Fruit fly (Drosophila melanogaster) whole organism, adult: ENCODE data around the gene Desat2.

Experiments used
- CG11617 ChIP-seq: fragments of 200-800 bp; sonication (Bioruptor generic); optimal IDR thresholded peaks from 2 replicates; lab custom pipeline; 2017; ENCODE audit warnings: mild to moderate bottlenecking, missing biosample characterization, missing genetic modification reagents, missing genetic modification characterization
- CG12768 ChIP-seq: fragments of 200-800 bp; sonication (Bioruptor generic); optimal IDR thresholded peaks from 2 replicates; lab custom pipeline; 2017; ENCODE audit warnings: missing biosample characterization, missing genetic modification characterization, mild to moderate bottlenecking, moderate library complexity, missing genetic modification reagents
- CG14711 ChIP-seq: fragments of 200-800 bp; sonication (Bioruptor generic); optimal IDR thresholded peaks from 2 replicates; lab custom pipeline; 2018; ENCODE audit warnings: missing biosample characterization, mild to moderate bottlenecking, missing genetic modification characterization, moderate library complexity
- CG5204 ChIP-seq: fragments of 200-800 bp; sonication (Bioruptor generic); optimal IDR thresholded peaks from 2 replicates; lab custom pipeline; 2016; ENCODE audit warnings: missing biosample characterization, missing genetic modification characterization
- CG7045 ChIP-seq: fragments of 200-800 bp; sonication (Bioruptor generic); optimal IDR thresholded peaks from 2 replicates; lab custom pipeline; 2017; ENCODE audit warnings: missing biosample characterization, mild to moderate bottlenecking, missing genetic modification characterization
- CG7101 ChIP-seq: fragments of 200-800 bp; sonication (Bioruptor generic); optimal IDR thresholded peaks from 2 replicates; lab custom pipeline; 2018; ENCODE audit warnings: missing biosample characterization, mild to moderate bottlenecking, missing genetic modification characterization, moderate library complexity
- Clk ChIP-seq: fragments of 200-800 bp; sonication (Bioruptor generic); optimal IDR thresholded peaks from 2 replicates; lab custom pipeline; 2017; ENCODE audit warnings: missing biosample characterization, missing genetic modification characterization
- Hr96 ChIP-seq: fragments of 200-800 bp; sonication (Bioruptor generic); optimal IDR thresholded peaks from 2 replicates; lab custom pipeline; 2016; ENCODE audit warnings: missing biosample characterization, missing genetic modification characterization
- Mnt ChIP-seq: fragments of 200-800 bp; sonication (Bioruptor generic); optimal IDR thresholded peaks from 2 replicates; lab custom pipeline; 2016; ENCODE audit warnings: missing biosample characterization, mild to moderate bottlenecking, missing genetic modification characterization
- cnc ChIP-seq, 2 experiments: fragments of >200 bp; optimal IDR thresholded peaks; 2 replicates each; lab custom pipeline; 2017
- kay ChIP-seq: fragments of 200-800 bp; sonication (Bioruptor generic); peaks from one replicate; lab custom pipeline; 2016; ENCODE audit warnings: missing biosample characterization, missing genetic modification characterization, borderline replicate concordance
- ovo ChIP-seq: fragments of 200-800 bp; sonication (Bioruptor generic); optimal IDR thresholded peaks from 2 replicates; lab custom pipeline; 2016; ENCODE audit warnings: missing biosample characterization, missing genetic modification characterization
- pad ChIP-seq: fragments of 200-800 bp; sonication (Bioruptor generic); optimal IDR thresholded peaks from 3 replicates; lab custom pipeline; 2017; ENCODE audit warnings: missing biosample characterization, missing genetic modification characterization, mild to moderate bottlenecking, moderate library complexity, missing genetic modification reagents
- toe ChIP-seq: fragments of 200-800 bp; sonication (Bioruptor generic); optimal IDR thresholded peaks from 2 replicates; lab custom pipeline; 2016; ENCODE audit warnings: missing biosample characterization, missing genetic modification characterization

DNA sequence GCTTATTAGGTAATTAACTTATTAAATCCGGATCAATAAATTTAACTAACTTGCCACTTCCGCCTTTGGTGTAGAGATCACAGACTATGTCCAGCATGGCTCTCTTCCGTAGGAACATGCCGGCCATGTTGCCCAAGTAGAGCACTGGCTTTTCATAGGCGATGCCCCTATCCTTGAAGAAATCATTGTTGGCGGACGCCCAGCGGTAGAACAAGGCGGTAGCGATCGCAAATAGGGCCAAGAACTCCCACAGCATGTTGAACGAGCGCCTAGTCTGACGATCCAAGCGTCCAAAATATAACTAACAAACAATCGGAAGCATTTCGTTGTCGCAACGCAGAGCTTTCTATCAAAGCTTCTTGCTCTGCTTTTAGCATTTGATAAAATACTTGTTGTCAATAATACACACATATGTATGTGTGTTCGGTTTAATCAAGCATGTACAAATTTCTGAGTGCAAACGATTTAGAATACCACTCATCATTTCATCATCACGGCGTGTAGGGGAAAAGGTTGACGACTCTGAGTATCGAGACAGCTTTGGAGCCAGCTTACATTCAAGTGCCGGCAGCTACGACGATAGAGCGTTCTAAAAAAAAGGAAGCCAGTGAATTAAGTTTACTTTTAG lies 37.3 kb upstream of the Desat2 start, which contains the start of gene Cyp9f3:
- no peak for TF ChIP-seq CG12768 (GFP tag; lab: Kevin White, UChicago)
- no peak for TF ChIP-seq toe (GFP tag; lab: Kevin White, UChicago)
- TF ChIP-seq kay (GFP tag; lab: Kevin White, UChicago): no peak
- no peak for TF ChIP-seq CG11617 (GFP tag; lab: Kevin White, UChicago)
- no peak for TF ChIP-seq CG7045
- TF ChIP-seq Clk (GFP tag; lab: Kevin White, UChicago): no peak
- TF ChIP-seq CG7101: no peak
- TF ChIP-seq Mnt (GFP tag; lab: Kevin White, UChicago): no peak
- no peak for TF ChIP-seq ovo (GFP tag; lab: Kevin White, UChicago)
- TF ChIP-seq CG14711 (tag; lab: Kevin White, UChicago): no peak
- TF ChIP-seq pad (GFP tag; lab: Kevin White, UChicago): peak; percentile 45
- no peak for TF ChIP-seq cnc (optimal IDR thresholded peaks at IDR 0.05; lab: Kevin White, UChicago)
- TF ChIP-seq Hr96 (GFP tag; lab: Kevin White, UChicago): no peak
- no peak for TF ChIP-seq CG5204 (GFP tag; lab: Kevin White, UChicago)
